Worm (Caenorhabditis elegans) whole organism, L4/young adult: Measurements from ENCODE around the gene lips-17.

Source experiments
- W03F9.2 ChIP-seq: fragments of 150-350 bp; optimal IDR thresholded peaks from 2 replicates; lab custom pipeline; 2014; ENCODE audit warnings: missing biosample characterization, missing genetic modification characterization
- dao-5 ChIP-seq: sonication (generic microtip); optimal IDR thresholded peaks from 2 replicates; lab custom pipeline; 2016; ENCODE audit warnings: missing genotype, missing genetic modification characterization, moderate library complexity, missing compliant biosample characterization
- him-1 ChIP-seq: sonication (generic microtip); optimal IDR thresholded peaks from 2 replicates; lab custom pipeline; 2016; ENCODE audit warnings: missing genotype, missing genetic modification reagents, missing genetic modification characterization, missing compliant biosample characterization

DNA sequence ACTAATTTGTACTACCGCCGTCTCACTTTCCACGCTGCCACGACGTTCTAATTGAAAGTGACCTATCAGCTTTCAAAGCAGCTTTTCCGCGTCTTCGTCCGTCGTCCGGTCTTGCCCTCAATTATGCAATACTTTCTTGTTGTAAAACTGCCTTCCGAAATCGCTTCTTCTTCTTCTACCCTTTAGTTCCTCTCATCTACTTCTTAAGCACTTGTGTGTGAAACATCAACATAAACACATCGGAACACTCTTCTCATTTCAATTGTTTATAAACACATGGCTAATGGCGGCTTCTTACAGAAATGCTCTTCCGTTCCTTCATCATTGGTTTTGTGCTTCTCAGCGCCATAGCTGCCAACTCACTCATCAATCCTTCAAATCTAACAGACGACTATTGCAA, 37.7 kb upstream of the lips-17 start, which contains the start of gene F35D2.3:
- TF ChIP-seq W03F9.2 (tag; lab: Kevin White, UChicago) = no peak
- no peak for TF ChIP-seq him-1 (tag; lab: Kevin White, UChicago)
- TF ChIP-seq dao-5 = no peak
